Worm (Caenorhabditis elegans) whole organism, L3 larva: ENCODE data around the gene EGAP9.3.

Source experiments
- R02D3.7 ChIP-seq: fragments of 150-350 bp; optimal IDR thresholded peaks from 2 replicates; lab custom pipeline; 2014; ENCODE audit warnings: missing biosample characterization, missing genetic modification characterization
- ZK546.5 ChIP-seq: sonication (generic microtip); optimal IDR thresholded peaks from 2 replicates; lab custom pipeline; 2017; ENCODE audit warnings: missing biosample characterization, missing genetic modification characterization
- aly-2 ChIP-seq: fragments of 150-350 bp; optimal IDR thresholded peaks from 2 replicates; lab custom pipeline; 2014; ENCODE audit warnings: missing biosample characterization, missing genetic modification characterization
- ama-1 ChIP-seq: fragments of 150-350 bp; optimal IDR thresholded peaks from 2 replicates; lab custom pipeline; 2018
- ceh-16 ChIP-seq: sonication (generic microtip); optimal IDR thresholded peaks from 2 replicates; lab custom pipeline; 2017; ENCODE audit warnings: missing biosample characterization, missing genetic modification characterization
- ceh-28 ChIP-seq: fragments of 150-350 bp; optimal IDR thresholded peaks from 2 replicates; lab custom pipeline; 2014; ENCODE audit warnings: missing biosample characterization, missing genetic modification reagents, missing genetic modification characterization
- ceh-82 ChIP-seq: fragments of 150-350 bp; optimal IDR thresholded peaks from 2 replicates; lab custom pipeline; 2014; ENCODE audit warnings: missing biosample characterization, missing genetic modification characterization
- egl-5 ChIP-seq: fragments of 150-350 bp; optimal IDR thresholded peaks from 2 replicates; lab custom pipeline; 2017; ENCODE audit warnings: missing biosample characterization, missing genetic modification reagents, missing genetic modification characterization, inconsistent platforms
- elt-1 ChIP-seq: fragments of 150-350 bp; optimal IDR thresholded peaks from 2 replicates; lab custom pipeline; 2014; ENCODE audit warnings: missing biosample characterization, missing genetic modification characterization
- elt-2 ChIP-seq: sonication (generic microtip); optimal IDR thresholded peaks from 2 replicates; lab custom pipeline; 2016; ENCODE audit warnings: missing genetic modification reagents, mild to moderate bottlenecking, missing genetic modification characterization, missing compliant biosample characterization
- elt-3 ChIP-seq, 3 experiments: fragments of 150-350 bp in 1 of 3; sonication (generic microtip) in 2 of 3; optimal IDR thresholded peaks; 2 replicates in 2 of 3; 4 replicates in 1 of 3; lab custom pipeline; 2014 to 2017; ENCODE audit warnings: missing biosample characterization in 3 of 3, missing genetic modification characterization in 3 of 3
- eor-1 ChIP-seq, 2 experiments: fragments of 150-350 bp; optimal IDR thresholded peaks; 2 replicates each; lab custom pipeline; 2014 to 2018; ENCODE audit warnings: missing biosample characterization in 2 of 2, missing genetic modification characterization in 2 of 2
- fkh-10 ChIP-seq: sonication (generic microtip); optimal IDR thresholded peaks from 2 replicates; lab custom pipeline; 2017; ENCODE audit warnings: missing biosample characterization, missing genetic modification reagents, missing genetic modification characterization
- fos-1 ChIP-seq: fragments of 150-350 bp; optimal IDR thresholded peaks from 2 replicates; lab custom pipeline; 2014; ENCODE audit warnings: missing biosample characterization, missing genetic modification characterization
- hmg-11 ChIP-seq: sonication (generic microtip); optimal IDR thresholded peaks from 2 replicates; lab custom pipeline; 2016; ENCODE audit warnings: missing genetic modification characterization, missing compliant biosample characterization
- jun-1 ChIP-seq: fragments of 150-350 bp; optimal IDR thresholded peaks from 2 replicates; lab custom pipeline; 2014; ENCODE audit warnings: missing biosample characterization, missing genetic modification reagents, missing genetic modification characterization
- lin-15B ChIP-seq: fragments of 150-350 bp; optimal IDR thresholded peaks from 2 replicates; lab custom pipeline; 2014; ENCODE audit warnings: missing biosample characterization, missing genetic modification characterization
- lsy-12 ChIP-seq: sonication (generic microtip); optimal IDR thresholded peaks from 2 replicates; lab custom pipeline; 2016; ENCODE audit warnings: mild to moderate bottlenecking, missing genetic modification characterization, missing compliant biosample characterization
- mml-1 ChIP-seq: fragments of 150-350 bp; sonication (generic microtip); optimal IDR thresholded peaks from 3 replicates; lab custom pipeline; 2014; ENCODE audit warnings: missing biosample characterization, missing genetic modification characterization
- nfya-1 ChIP-seq: sonication (generic microtip); optimal IDR thresholded peaks from 2 replicates; lab custom pipeline; 2017; ENCODE audit warnings: missing genetic modification characterization, mild to moderate bottlenecking, missing compliant biosample characterization, antibody characterized with exemption, moderate library complexity; ENCODE audit not compliant: insufficient read depth
- nhr-12 ChIP-seq: fragments of 150-350 bp; optimal IDR thresholded peaks from 2 replicates; lab custom pipeline; 2014; ENCODE audit warnings: missing biosample characterization, missing genetic modification characterization
- nhr-237 ChIP-seq: fragments of 150-350 bp; optimal IDR thresholded peaks from 2 replicates; lab custom pipeline; 2014; ENCODE audit warnings: missing biosample characterization, missing genetic modification characterization
- nhr-25 ChIP-seq: sonication (generic microtip); optimal IDR thresholded peaks from 2 replicates; lab custom pipeline; 2017; ENCODE audit warnings: missing biosample characterization, missing genetic modification characterization
- nhr-28 ChIP-seq: fragments of 150-350 bp; optimal IDR thresholded peaks from 2 replicates; lab custom pipeline; 2014; ENCODE audit warnings: missing biosample characterization, missing genetic modification characterization
- nhr-76 ChIP-seq: fragments of 150-350 bp; sonication (generic microtip); optimal IDR thresholded peaks from 5 replicates; lab custom pipeline; 2014; ENCODE audit warnings: missing biosample characterization, missing genetic modification characterization
- nhr-77 ChIP-seq: fragments of 150-350 bp; optimal IDR thresholded peaks from 2 replicates; lab custom pipeline; 2014; ENCODE audit warnings: missing biosample characterization, missing genetic modification characterization
- pha-4 ChIP-seq: fragments of 150-350 bp; optimal IDR thresholded peaks from 2 replicates; lab custom pipeline; 2014; ENCODE audit warnings: missing biosample characterization, missing genetic modification reagents, missing genetic modification characterization
- pqm-1 ChIP-seq: fragments of 150-350 bp; optimal IDR thresholded peaks from 2 replicates; lab custom pipeline; 2017; ENCODE audit warnings: missing biosample characterization, missing genetic modification characterization, inconsistent platforms
- skn-1 ChIP-seq: fragments of 150-350 bp; optimal IDR thresholded peaks from 2 replicates; lab custom pipeline; 2014; ENCODE audit warnings: missing biosample characterization, missing genetic modification characterization
- snpc-4 ChIP-seq: fragments of 150-350 bp; optimal IDR thresholded peaks from 2 replicates; lab custom pipeline; 2014; ENCODE audit warnings: missing biosample characterization, missing genetic modification characterization
- tbx-2 ChIP-seq: sonication (generic microtip); optimal IDR thresholded peaks from 2 replicates; lab custom pipeline; 2016; ENCODE audit warnings: mild to moderate bottlenecking, missing genetic modification characterization, missing compliant biosample characterization
- unc-62 ChIP-seq: fragments of 150-350 bp; sonication (generic microtip); optimal IDR thresholded peaks from 4 replicates; lab custom pipeline; 2014; ENCODE audit warnings: missing biosample characterization, missing genetic modification reagents, missing genetic modification characterization
- zag-1 ChIP-seq: fragments of 150-350 bp; optimal IDR thresholded peaks from 2 replicates; lab custom pipeline; 2014; ENCODE audit warnings: missing biosample characterization, missing genetic modification characterization
- ztf-4 ChIP-seq: fragments of 150-350 bp; optimal IDR thresholded peaks from 2 replicates; lab custom pipeline; 2014; ENCODE audit warnings: missing biosample characterization, missing genetic modification characterization

Gene EGAP9.3

DNA sequence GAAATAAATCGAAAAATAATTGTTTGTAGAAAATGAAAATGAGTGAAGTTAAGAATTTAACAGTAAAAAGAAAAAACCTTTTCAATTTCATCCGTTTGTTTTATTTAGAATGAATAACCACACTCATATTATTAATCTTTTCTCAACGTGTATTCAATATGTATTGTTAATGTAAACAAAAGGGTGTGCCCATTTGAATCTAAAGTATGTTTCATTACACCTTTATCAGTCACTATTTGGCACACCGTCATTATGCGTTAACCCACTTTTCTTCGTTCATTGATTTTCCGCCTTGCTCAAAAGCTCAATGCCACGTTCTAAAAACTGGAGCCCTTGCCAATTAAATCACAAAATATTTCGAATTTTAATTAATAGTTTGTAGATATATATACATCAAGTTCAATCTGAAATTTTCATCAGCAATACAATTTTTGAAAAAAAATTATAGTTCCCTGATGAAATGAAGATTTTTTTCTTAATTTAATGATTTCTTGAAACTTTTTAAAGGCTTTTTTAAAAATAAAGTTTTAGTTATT is 14.0 kb downstream of the EGAP9.3 start, which contains the start of gene K04A8.1:
K04A8.1 (plus strand) TSS at position 486 of the 536 bp plus-strand sequence.
- TF ChIP-seq fkh-10 (GFP tag; lab: Kevin White, UChicago) (no peak), ceh-16 (tag; lab: Kevin White, UChicago) (no peak), aly-2 (tag; lab: Kevin White, UChicago) (no peak), nhr-76 (tag; lab: Kevin White, UChicago) (no peak), nhr-28 (tag; lab: Kevin White, UChicago) (no peak), zag-1 (no peak), nhr-12 (tag; lab: Kevin White, UChicago) (no peak), ceh-82 (tag; lab: Kevin White, UChicago) (no peak), nhr-77 (tag; lab: Kevin White, UChicago) (no peak), elt-2 (tag; lab: Kevin White, UChicago) (peak; percentile 39), R02D3.7 (tag; lab: Kevin White, UChicago) (no peak), nhr-237 (tag; lab: Kevin White, UChicago) (no peak), unc-62 (GFP tag; lab: Kevin White, UChicago) (no peak), ztf-4 (tag; lab: Kevin White, UChicago) (no peak), tbx-2 (tag; lab: Kevin White, UChicago) (no peak), hmg-11 (tag; lab: Kevin White, UChicago) (no peak), elt-3 (tag; optimal IDR thresholded peaks at IDR 0.05; lab: Kevin White, UChicago) (no peak), elt-1 (tag; lab: Kevin White, UChicago) (no peak), mml-1 (tag; lab: Kevin White, UChicago) (no peak), ceh-28 (tag; lab: Kevin White, UChicago) (no peak), snpc-4 (no peak), pqm-1 (peak; percentile 49), pha-4 (tag; lab: Kevin White, UChicago) (peak; percentile 79), jun-1 (no peak), ZK546.5 (tag; lab: Kevin White, UChicago) (no peak)

ce11 chrV:6561592-6561991 is 18.3 kb downstream of the EGAP9.3 start, which contains the start of gene spp-19:
spp-19 (minus strand) TSS chrV:6561692.
- no peak for TF ChIP-seq elt-3 (tag; optimal IDR thresholded peaks at IDR 0.05; lab: Kevin White, UChicago)

- TF ChIP-seq elt-2 (tag; lab: Kevin White, UChicago) (peak; percentile 45), nhr-25 (tag; lab: Kevin White, UChicago) (no peak), lsy-12 (tag; lab: Kevin White, UChicago) (peak; percentile 21)
Observed at ce11 chrV:6559585-6559984, 20.3 kb downstream of the EGAP9.3 start.

- TF ChIP-seq lin-15B (tag; lab: Kevin White, UChicago) (no peak), egl-5 (tag; lab: Kevin White, UChicago) (no peak), nhr-25 (tag; lab: Kevin White, UChicago) (no peak), jun-1 (no peak), nhr-237 (tag; lab: Kevin White, UChicago) (no peak), mml-1 (tag; lab: Kevin White, UChicago) (no peak), elt-1 (tag; lab: Kevin White, UChicago) (no peak), ama-1 (lab: Kevin White, UChicago) (no peak), fkh-10 (GFP tag; lab: Kevin White, UChicago) (no peak), elt-2 (tag; lab: Kevin White, UChicago) (no peak), nfya-1 (no peak), ceh-28 (tag; lab: Kevin White, UChicago) (no peak), eor-1 (tag; optimal IDR thresholded peaks at IDR 0.05; lab: Kevin White, UChicago) (no peak)
Observed at ce11 chrV:6559105-6559504, 20.8 kb downstream of the EGAP9.3 start, which contains the start of gene spp-26. spp-26 (minus strand) TSS chrV:6559205.

DNA sequence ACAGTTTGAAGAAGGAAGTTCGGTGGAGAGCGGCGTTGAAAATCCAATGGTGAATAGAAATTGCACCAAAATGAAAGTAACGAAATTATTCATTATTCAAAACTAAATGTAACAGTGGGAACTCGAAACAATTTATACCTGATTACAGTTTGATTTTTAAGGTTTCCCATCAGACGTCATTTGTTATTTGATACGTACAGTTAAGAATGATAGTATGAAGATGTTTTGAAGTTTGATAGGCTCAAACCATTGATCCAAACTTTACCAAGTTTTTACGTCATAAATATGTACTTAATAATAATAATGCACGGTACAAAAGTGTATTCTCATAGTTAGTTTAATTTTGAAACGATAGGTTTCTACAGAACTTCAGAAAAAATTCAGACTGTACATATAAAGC is 21.8 kb downstream of the EGAP9.3 start, which contains the start of gene spp-20:
spp-20 (minus strand) TSS at position 101 of the 400 bp plus-strand sequence.
- TF ChIP-seq jun-1 = no peak
- TF ChIP-seq R02D3.7 (tag; lab: Kevin White, UChicago) = no peak
- no peak for TF ChIP-seq elt-1 (tag; lab: Kevin White, UChicago)
- TF ChIP-seq skn-1 (tag; lab: Kevin White, UChicago) = no peak
- TF ChIP-seq elt-3 (tag; optimal IDR thresholded peaks at IDR 0.05; lab: Kevin White, UChicago) = no peak
- TF ChIP-seq pqm-1 = no peak
- no peak for TF ChIP-seq fos-1 (tag; lab: Kevin White, UChicago)
- TF ChIP-seq mml-1 (tag; lab: Kevin White, UChicago) = no peak
- TF ChIP-seq nhr-77 (tag; lab: Kevin White, UChicago) = no peak
- TF ChIP-seq, all 47 proteins: peak for 0
